Fruit fly (Drosophila melanogaster) whole organism, embryonic: ENCODE measurements around the gene CG5731.

Experiments
- BEAF-32 ChIP-seq: fragments of 200-800 bp; sonication (Bioruptor generic); optimal IDR thresholded peaks from 3 replicates; lab custom pipeline; 2017; ENCODE audit warnings: missing biosample characterization, missing genetic modification characterization, mild to moderate bottlenecking, moderate library complexity, missing genetic modification reagents
- CG10209 ChIP-seq: fragments of 200-800 bp; sonication (Bioruptor generic); optimal IDR thresholded peaks from 3 replicates; lab custom pipeline; 2017; ENCODE audit warnings: missing biosample characterization, mild to moderate bottlenecking, missing genetic modification characterization, missing genetic modification reagents
- CG11085 ChIP-seq: fragments of 200-800 bp; sonication (Bioruptor generic); IDR thresholded peaks from 2 replicates; pipeline ENCODE4 v1.3.6; 2022; ENCODE audit warnings: missing biosample characterization, missing genetic modification characterization
- CG11247 ChIP-seq: fragments of 200-800 bp; sonication (Bioruptor generic); IDR thresholded peaks from 2 replicates; pipeline ENCODE4 v1.3.6; 2022; ENCODE audit warnings: missing biosample characterization, missing genetic modification characterization
- CG11398 ChIP-seq: fragments of 200-800 bp; sonication (Bioruptor generic); optimal IDR thresholded peaks from 2 replicates; lab custom pipeline; 2016; ENCODE audit warnings: missing biosample characterization, missing genetic modification characterization
- CG11560 ChIP-seq: fragments of 200-800 bp; sonication (Bioruptor generic); IDR thresholded peaks from 3 replicates; pipeline ENCODE4 v1.3.6; 2022; ENCODE audit warnings: missing biosample characterization, missing genetic modification characterization
- CG13287 ChIP-seq: fragments of 200-800 bp; sonication (Bioruptor generic); IDR thresholded peaks from 2 replicates; pipeline ENCODE4 v1.3.6; 2022; ENCODE audit warnings: missing biosample characterization, missing genetic modification characterization; ENCODE audit not compliant: partially characterized antibody
- CG13424 ChIP-seq: fragments of 200-800 bp; sonication (Bioruptor generic); optimal IDR thresholded peaks from 2 replicates; lab custom pipeline; 2019; ENCODE audit warnings: missing biosample characterization, mild to moderate bottlenecking, missing genetic modification characterization, moderate library complexity
- CG13775 ChIP-seq: fragments of 200-800 bp; sonication (Bioruptor generic); optimal IDR thresholded peaks from 3 replicates; lab custom pipeline; 2017; ENCODE audit warnings: missing biosample characterization, mild to moderate bottlenecking, missing genetic modification characterization
- CG13894 ChIP-seq: fragments of 200-800 bp; sonication (Bioruptor generic); optimal IDR thresholded peaks from 3 replicates; lab custom pipeline; 2018; ENCODE audit warnings: missing biosample characterization, mild to moderate bottlenecking, missing genetic modification characterization, moderate library complexity
- CG14014 ChIP-seq: fragments of 200-800 bp; sonication (Bioruptor generic); IDR thresholded peaks from 2 replicates; pipeline ENCODE4 v1.3.6; 2022; ENCODE audit warnings: missing biosample characterization, missing genetic modification characterization
- CG1529 ChIP-seq: fragments of 200-800 bp; sonication (Bioruptor generic); optimal IDR thresholded peaks from 3 replicates; lab custom pipeline; 2018; ENCODE audit warnings: missing biosample characterization, missing genetic modification characterization
- CG1647 ChIP-seq: fragments of 200-800 bp; sonication (Bioruptor generic); optimal IDR thresholded peaks from 3 replicates; lab custom pipeline; 2016; ENCODE audit warnings: missing biosample characterization, missing genetic modification characterization
- CG17912 ChIP-seq: fragments of 200-800 bp; sonication (Bioruptor generic); optimal IDR thresholded peaks from 2 replicates; lab custom pipeline; 2018; ENCODE audit warnings: missing biosample characterization, mild to moderate bottlenecking, missing genetic modification characterization
- CG2129 ChIP-seq: fragments of 200-800 bp; sonication (Bioruptor generic); IDR thresholded peaks from 2 replicates; pipeline ENCODE4 v1.3.6; 2022; ENCODE audit warnings: missing biosample characterization, missing genetic modification characterization; ENCODE audit not compliant: partially characterized antibody
- CG31441 ChIP-seq: fragments of 200-800 bp; sonication (Bioruptor generic); IDR thresholded peaks from 2 replicates; pipeline ENCODE4 v1.3.6; 2022; ENCODE audit warnings: missing biosample characterization, missing genetic modification characterization
- CG3995 ChIP-seq: fragments of 200-800 bp; sonication (Bioruptor generic); optimal IDR thresholded peaks from 3 replicates; lab custom pipeline; 2016; ENCODE audit warnings: missing biosample characterization, missing genetic modification characterization
- CG6689 ChIP-seq: fragments of 200-800 bp; sonication (Bioruptor generic); IDR thresholded peaks from 2 replicates; pipeline ENCODE4 v1.3.6; 2022; ENCODE audit warnings: missing biosample characterization, missing genetic modification characterization
- CG6791 ChIP-seq: fragments of 200-800 bp; sonication (Bioruptor generic); IDR thresholded peaks from 3 replicates; pipeline ENCODE4 v1.3.6; 2022; ENCODE audit warnings: missing biosample characterization, missing genetic modification characterization; ENCODE audit not compliant: partially characterized antibody
- CG6854 ChIP-seq: fragments of 200-800 bp; sonication (Bioruptor generic); optimal IDR thresholded peaks from 3 replicates; lab custom pipeline; 2017; ENCODE audit warnings: missing biosample characterization, mild to moderate bottlenecking, missing genetic modification characterization
- CG7357 ChIP-seq: fragments of 200-800 bp; sonication (Bioruptor generic); IDR thresholded peaks from 3 replicates; pipeline ENCODE4 v1.3.6; 2022; ENCODE audit warnings: missing biosample characterization, missing genetic modification characterization
- CG7372 ChIP-seq: fragments of 200-800 bp; sonication (Bioruptor generic); IDR thresholded peaks from 2 replicates; pipeline ENCODE4 v1.3.6; 2022; ENCODE audit warnings: missing biosample characterization, missing genetic modification characterization
- CG7745 ChIP-seq: fragments of 200-800 bp; sonication (Bioruptor generic); optimal IDR thresholded peaks from 2 replicates; lab custom pipeline; 2018; ENCODE audit warnings: missing biosample characterization, mild to moderate bottlenecking, missing genetic modification characterization, moderate library complexity
- CG8290 ChIP-seq, 3 experiments: fragments of 200-800 bp; sonication (Bioruptor generic); optimal IDR thresholded peaks; 2 replicates each; lab custom pipeline; 2016 to 2019; ENCODE audit warnings: missing biosample characterization in 3 of 3, missing genetic modification characterization in 3 of 3, mild to moderate bottlenecking in 2 of 3, moderate library complexity in 1 of 3
- CG8944 ChIP-seq: fragments of 200-800 bp; sonication (Bioruptor generic); optimal IDR thresholded peaks from 3 replicates; lab custom pipeline; 2016; ENCODE audit warnings: missing biosample characterization, missing genetic modification characterization
- CG9797 ChIP-seq: fragments of 200-800 bp; sonication (Bioruptor generic); optimal IDR thresholded peaks from 3 replicates; lab custom pipeline; 2018; ENCODE audit warnings: missing biosample characterization, mild to moderate bottlenecking, missing genetic modification characterization
- CkIIα-i1 ChIP-seq: fragments of 200-800 bp; sonication (Bioruptor generic); IDR thresholded peaks from 2 replicates; pipeline ENCODE4 v1.3.6; 2022; ENCODE audit warnings: missing biosample characterization, missing genetic modification characterization
- Dll ChIP-seq: fragments of 200-800 bp; sonication (Bioruptor generic); IDR thresholded peaks from 4 replicates; pipeline ENCODE4 v1.3.6; 2022; ENCODE audit warnings: missing biosample characterization, missing genetic modification characterization; ENCODE audit not compliant: partially characterized antibody
- Dref ChIP-seq: fragments of 200-800 bp; sonication (Bioruptor generic); IDR thresholded peaks from 2 replicates; pipeline ENCODE4 v1.3.6; 2022; ENCODE audit warnings: missing biosample characterization, missing genetic modification characterization
- Hmr ChIP-seq: fragments of 200-800 bp; sonication (Bioruptor generic); optimal IDR thresholded peaks from 3 replicates; lab custom pipeline; 2017; ENCODE audit warnings: mild to moderate bottlenecking, missing biosample characterization, missing genetic modification reagents, missing genetic modification characterization
- Lim3 ChIP-seq: fragments of 200-800 bp; sonication (Bioruptor generic); IDR thresholded peaks from 2 replicates; pipeline ENCODE4 v1.3.6; 2022; ENCODE audit warnings: missing biosample characterization, missing genetic modification characterization
- Mes4 ChIP-seq: fragments of 200-800 bp; sonication (Bioruptor generic); optimal IDR thresholded peaks from 2 replicates; lab custom pipeline; 2016; ENCODE audit warnings: missing biosample characterization, missing genetic modification characterization
- Oli ChIP-seq: fragments of 200-800 bp; sonication (Bioruptor generic); optimal IDR thresholded peaks from 2 replicates; lab custom pipeline; 2018; ENCODE audit warnings: missing biosample characterization, mild to moderate bottlenecking, missing genetic modification characterization, moderate library complexity
- PHDP ChIP-seq: fragments of 200-800 bp; sonication (Bioruptor generic); optimal IDR thresholded peaks from 3 replicates; lab custom pipeline; 2018; ENCODE audit warnings: missing biosample characterization, mild to moderate bottlenecking, missing genetic modification characterization, moderate library complexity
- Rx ChIP-seq: fragments of 200-800 bp; sonication (Bioruptor generic); IDR thresholded peaks from 2 replicates; pipeline ENCODE4 v1.3.6; 2022; ENCODE audit warnings: missing biosample characterization, missing genetic modification characterization
- Taf1 ChIP-seq: fragments of 200-800 bp; sonication (Bioruptor generic); IDR thresholded peaks from 2 replicates; pipeline ENCODE4 v1.3.6; 2022; ENCODE audit warnings: missing biosample characterization, missing genetic modification characterization
- Tbp ChIP-seq: fragments of >200 bp; optimal IDR thresholded peaks from 2 replicates; lab custom pipeline; 2018; ENCODE audit warnings: missing biosample characterization, missing genetic modification characterization
- ap ChIP-seq: fragments of 200-800 bp; sonication (Bioruptor generic); IDR thresholded peaks from 2 replicates; pipeline ENCODE4 v1.3.6; 2022; ENCODE audit warnings: missing biosample characterization, missing genetic modification characterization
- disco-r ChIP-seq: fragments of 200-800 bp; sonication (Bioruptor generic); optimal IDR thresholded peaks from 2 replicates; lab custom pipeline; 2016; ENCODE audit warnings: missing biosample characterization, missing genetic modification characterization
- fd102C ChIP-seq: fragments of 200-800 bp; sonication (Bioruptor generic); optimal IDR thresholded peaks from 2 replicates; lab custom pipeline; 2018; ENCODE audit warnings: missing biosample characterization, mild to moderate bottlenecking, missing genetic modification characterization, moderate library complexity
- gro ChIP-seq: fragments of 200-800 bp; sonication (Bioruptor generic); optimal IDR thresholded peaks from 2 replicates; lab custom pipeline; 2016; ENCODE audit warnings: missing biosample characterization, missing genetic modification characterization
- insv ChIP-seq, 2 experiments: fragments of 200-800 bp; sonication (Bioruptor generic); optimal IDR thresholded peaks; 3 replicates each; lab custom pipeline; 2016 to 2018; ENCODE audit warnings: missing biosample characterization in 2 of 2, missing genetic modification characterization in 2 of 2
- luna ChIP-seq: fragments of 200-800 bp; sonication (Bioruptor generic); optimal IDR thresholded peaks from 2 replicates; lab custom pipeline; 2016; ENCODE audit warnings: missing biosample characterization, missing genetic modification characterization
- nerfin-1 ChIP-seq: fragments of 200-800 bp; sonication (Bioruptor generic); optimal IDR thresholded peaks from 3 replicates; lab custom pipeline; 2019; ENCODE audit warnings: missing biosample characterization, mild to moderate bottlenecking, missing genetic modification characterization, moderate library complexity
- onecut ChIP-seq: fragments of 200-800 bp; sonication (Bioruptor generic); IDR thresholded peaks from 2 replicates; pipeline ENCODE4 v1.3.6; 2022; ENCODE audit warnings: missing biosample characterization, missing genetic modification characterization
- pb ChIP-seq: fragments of 200-800 bp; sonication (Bioruptor generic); optimal IDR thresholded peaks from 3 replicates; lab custom pipeline; 2016; ENCODE audit warnings: missing biosample characterization, missing genetic modification characterization
- pzg ChIP-seq: fragments of 200-800 bp; sonication (Bioruptor generic); optimal IDR thresholded peaks from 3 replicates; lab custom pipeline; 2018; ENCODE audit warnings: missing biosample characterization, mild to moderate bottlenecking, missing genetic modification characterization, moderate library complexity
- seq ChIP-seq: fragments of 200-800 bp; sonication (Bioruptor generic); IDR thresholded peaks from 2 replicates; pipeline ENCODE4 v1.3.6; 2022; ENCODE audit warnings: missing biosample characterization, missing genetic modification characterization
- sim ChIP-seq: fragments of 200-800 bp; sonication (Bioruptor generic); IDR thresholded peaks from 2 replicates; pipeline ENCODE4 v1.3.6; 2022; ENCODE audit warnings: missing biosample characterization, missing genetic modification characterization
- sqz ChIP-seq: fragments of 200-800 bp; sonication (Bioruptor generic); optimal IDR thresholded peaks from 3 replicates; lab custom pipeline; 2018; ENCODE audit warnings: missing biosample characterization, mild to moderate bottlenecking, missing genetic modification characterization
- tio ChIP-seq: fragments of 200-800 bp; sonication (Bioruptor generic); optimal IDR thresholded peaks from 2 replicates; lab custom pipeline; 2017; ENCODE audit warnings: missing biosample characterization, missing genetic modification characterization, inconsistent platforms

CG5731 gene

dm6 chr2L:10230455-10230854 lies 20.9 kb upstream of the CG5731 start (continued):
- TF ChIP-seq Dll (GFP tag; lab: Robert Waterston, UW) (peak; percentile 54; the same call in 3 of the 4 replicates), gro (GFP tag; lab: Kevin White, UChicago) (no peak), ap (GFP tag; lab: Robert Waterston, UW) (no peak), Rx (no peak), CG11560 (no peak), Mes4 (no peak), CG11247 (GFP tag; lab: Robert Waterston, UW) (no peak), CG7372 (no peak), CG13775 (GFP tag; lab: Kevin White, UChicago) (no peak), CG9797 (GFP tag; lab: Kevin White, UChicago) (peak; percentile 28), BEAF-32 (GFP tag; lab: Kevin White, UChicago) (peak; percentile 62), sqz (GFP tag; lab: Kevin White, UChicago) (peak; percentile 40), CG13287 (GFP tag; lab: Robert Waterston, UW) (peak; percentile 64), CG11398 (no peak), fd102C (GFP tag; lab: Kevin White, UChicago) (no peak), Hmr (no peak), CkIIα-i1 (GFP tag; lab: Robert Waterston, UW) (no peak), CG6689 (GFP tag; lab: Robert Waterston, UW) (no peak), PHDP (tag; lab: Kevin White, UChicago) (no peak), CG17912 (GFP tag; lab: Kevin White, UChicago) (no peak), pzg (GFP tag; lab: Kevin White, UChicago) (peak; percentile 13), nerfin-1 (tag; lab: Kevin White, UChicago) (no peak), seq (GFP tag; lab: Robert Waterston, UW) (peak; percentile 25; the same call in 1 of the 2 replicates), CG14014 (GFP tag; lab: Robert Waterston, UW) (no peak), Lim3 (GFP tag; lab: Robert Waterston, UW) (no peak), CG8290 (GFP tag; optimal IDR thresholded peaks at IDR 0.05; lab: Kevin White, UChicago) (peak; percentile 81), CG8290 (tag; optimal IDR thresholded peaks at IDR 0.05; lab: Kevin White, UChicago) (peak; percentile 25 to 72), CG7745 (tag; lab: Kevin White, UChicago) (no peak), CG11085 (GFP tag; lab: Robert Waterston, UW) (no peak), CG8944 (GFP tag; lab: Kevin White, UChicago) (no peak), pb (GFP tag; lab: Kevin White, UChicago) (no peak), CG6854 (GFP tag; lab: Kevin White, UChicago) (no peak), CG6791 (GFP tag; lab: Robert Waterston, UW) (peak; percentile 60; the same call in 2 of the 3 replicates), sim (GFP tag; lab: Robert Waterston, UW) (no peak), CG1529 (GFP tag; lab: Kevin White, UChicago) (no peak), tio (GFP tag; lab: Kevin White, UChicago) (no peak), insv (GFP tag; optimal IDR thresholded peaks at IDR 0.05; lab: Kevin White, UChicago) (no peak), luna (GFP tag; lab: Kevin White, UChicago) (no peak), onecut (GFP tag; lab: Robert Waterston, UW) (no peak), CG10209 (GFP tag; lab: Kevin White, UChicago) (no peak), Taf1 (no peak), CG31441 (GFP tag; lab: Robert Waterston, UW) (no peak), Oli (tag; lab: Kevin White, UChicago) (no peak), Tbp (GFP tag; lab: Kevin White, UChicago) (no peak), CG7357 (GFP tag; lab: Robert Waterston, UW) (no peak), Dref (GFP tag; lab: Robert Waterston, UW) (peak; percentile 55), CG2129 (GFP tag; lab: Robert Waterston, UW) (0 out of 2 replicates have a peak, but pooled peaks have one; percentile 26), CG3995 (GFP tag; lab: Kevin White, UChicago) (no peak), CG13894 (tag; lab: Kevin White, UChicago) (no peak), CG1647 (GFP tag; lab: Kevin White, UChicago) (no peak), CG13424 (no peak), disco-r (GFP tag; lab: Kevin White, UChicago) (no peak)
